Fruit fly (Drosophila melanogaster): ENCODE measurements around the gene CG31709.

CG31709 gene

dm6 chr2L:9569588-9570434 lies 9.6 kb downstream of the CG31709 start (continued):
- TF ChIP-seq ATbp (GFP tag; optimal IDR thresholded peaks at IDR 0.05): peak; percentile 93
- TF ChIP-seq CG18262 (tag; optimal IDR thresholded peaks at IDR 0.05): peak; percentile 98
- peak; percentile 68 for TF ChIP-seq CG10959 (GFP tag; IDR thresholded peaks at IDR 0.05)
- peak; percentile 92 for TF ChIP-seq tgo (GFP tag; IDR thresholded peaks at IDR 0.05)
- TF ChIP-seq kni (GFP tag; optimal IDR thresholded peaks at IDR 0.05): peak; percentile 42
- TF ChIP-seq zen2 (GFP tag; IDR thresholded peaks at IDR 0.05; ENCODE audit: partially characterized antibody): no peak
- TF ChIP-seq Nf-YA (GFP tag; IDR thresholded peaks at IDR 0.05): peak; percentile 72
- TF ChIP-seq CG5180 (GFP tag; optimal IDR thresholded peaks at IDR 0.05): peak; percentile 89
- TF ChIP-seq her (GFP tag; optimal IDR thresholded peaks at IDR 0.05): peak; percentile 74
- TF ChIP-seq seq (GFP tag; IDR thresholded peaks at IDR 0.05): peak; percentile 92
- peak; percentile 66 for TF ChIP-seq wek (GFP tag; optimal IDR thresholded peaks at IDR 0.05)
- TF ChIP-seq gce (GFP tag; IDR thresholded peaks at IDR 0.05): peak; percentile 64; the same call in 2 of the 3 replicates
- TF ChIP-seq gcm (GFP tag; optimal IDR thresholded peaks at IDR 0.05): peak; percentile 99
- TF ChIP-seq tin (GFP tag; optimal IDR thresholded peaks at IDR 0.05): peak; percentile 94
- peak; percentile 98 for TF ChIP-seq CG3281 (GFP tag; optimal IDR thresholded peaks at IDR 0.05)
- peak; percentile 78 for TF ChIP-seq peb (GFP tag; IDR thresholded peaks at IDR 0.05)
- no peak; the same call in 2 of the 3 replicates for TF ChIP-seq HLH4C (GFP tag; IDR thresholded peaks at IDR 0.05; ENCODE audit: partially characterized antibody)
- TF ChIP-seq BEAF-32 (GFP tag; optimal IDR thresholded peaks at IDR 0.05): peak; percentile 19
- peak; percentile 88 for TF ChIP-seq Awh (GFP tag; IDR thresholded peaks at IDR 0.05)
- 0 out of 3 replicates have a peak, but pooled peaks have one; percentile 26 for TF ChIP-seq CG34224 (GFP tag; IDR thresholded peaks at IDR 0.05; ENCODE audit: partially characterized antibody)
- TF ChIP-seq Dip3 (GFP tag; optimal IDR thresholded peaks at IDR 0.05): peak; percentile 85
- TF ChIP-seq org-1 (GFP tag; optimal IDR thresholded peaks at IDR 0.05): peak; percentile 97
- peak; percentile 84 for TF ChIP-seq TFAM (GFP tag; optimal IDR thresholded peaks at IDR 0.05)
- TF ChIP-seq Drgx (GFP tag; IDR thresholded peaks at IDR 0.05): peak; percentile 92
- peak; percentile 81 for TF ChIP-seq CG2116 (GFP tag; optimal IDR thresholded peaks at IDR 0.05)
- no peak for TF ChIP-seq fd64A (GFP tag; optimal IDR thresholded peaks at IDR 0.05)
- peak; percentile 65 for TF ChIP-seq CTCF (GFP tag; optimal IDR thresholded peaks at IDR 0.05)
- TF ChIP-seq CG12155 (GFP tag; optimal IDR thresholded peaks at IDR 0.05): peak; percentile 92
- peak; percentile 82 for TF ChIP-seq Taf1 (GFP tag; IDR thresholded peaks at IDR 0.05)
- peak; percentile 49; the same call in 2 of the 3 replicates for TF ChIP-seq z (GFP tag; IDR thresholded peaks at IDR 0.05)
- peak; percentile 85 for TF ChIP-seq gro (GFP tag; optimal IDR thresholded peaks at IDR 0.05)
- peak; percentile 73 for TF ChIP-seq CG2889 (GFP tag; IDR thresholded peaks at IDR 0.05)
- TF ChIP-seq CG14667 (GFP tag; IDR thresholded peaks at IDR 0.05): peak; percentile 68
- TF ChIP-seq shn (GFP tag; optimal IDR thresholded peaks at IDR 0.05): peak; percentile 80
- TF ChIP-seq Lhr (GFP tag; optimal IDR thresholded peaks at IDR 0.05): peak; percentile 67
- TF ChIP-seq CG2678 (tag; optimal IDR thresholded peaks at IDR 0.05): peak; percentile 99
- TF ChIP-seq Gug (GFP tag; IDR thresholded peaks at IDR 0.05): peak; percentile 77; the same call in 3 of the 4 replicates
- TF ChIP-seq ac (GFP tag; optimal IDR thresholded peaks at IDR 0.05): peak; percentile 87
- TF ChIP-seq Side (GFP tag; optimal IDR thresholded peaks at IDR 0.05): peak; percentile 79
- peak; percentile 83 for TF ChIP-seq CrebB (tag; optimal IDR thresholded peaks at IDR 0.05)
- peak; percentile 84 for TF ChIP-seq exex (tag; optimal IDR thresholded peaks at IDR 0.05)
- peak; percentile 56 for TF ChIP-seq stwl (tag; optimal IDR thresholded peaks at IDR 0.05)
- peak; percentile 98 for TF ChIP-seq CG18599 (GFP tag; optimal IDR thresholded peaks at IDR 0.05)
- peak; percentile 95 for TF ChIP-seq Atf6 (GFP tag; IDR thresholded peaks at IDR 0.05)
- peak; percentile 84 for TF ChIP-seq danr (GFP tag; IDR thresholded peaks at IDR 0.05)
- TF ChIP-seq CG18619 (GFP tag; optimal IDR thresholded peaks at IDR 0.05): peak; percentile 97
- TF ChIP-seq CG12942 (GFP tag; optimal IDR thresholded peaks at IDR 0.05): peak; percentile 91
- peak; percentile 97 for TF ChIP-seq CG12391 (tag; optimal IDR thresholded peaks at IDR 0.05)
- peak; percentile 79 for TF ChIP-seq CG14050 (GFP tag; IDR thresholded peaks at IDR 0.05)

Measured in whole organism, embryonic.